Worm (Caenorhabditis elegans) whole organism, young adult: ENCODE data around the gene Y54G2A.76.
A peak's percentile ranks its signal among the peaks of the same experiment; 100 is the strongest.

Source experiments
- B0035.1 ChIP-seq: sonication (generic microtip); optimal IDR thresholded peaks from 2 replicates; lab custom pipeline; 2016; ENCODE audit warnings: missing genetic modification characterization, mild to moderate bottlenecking, missing compliant biosample characterization, missing genotype, missing genetic modification reagents
- F33H1.4 ChIP-seq: fragments of 200-800 bp; sonication (Bioruptor generic); IDR thresholded peaks from 2 replicates; pipeline ENCODE4 v1.3.6; 2022; ENCODE audit warnings: missing genetic modification reagents, missing genetic modification characterization, missing compliant biosample characterization
- F37B4.10 ChIP-seq: fragments of 200-800 bp; sonication (Bioruptor generic); IDR thresholded peaks from 2 replicates; pipeline ENCODE4 v1.3.6; 2022; ENCODE audit warnings: missing genetic modification characterization, missing compliant biosample characterization
- F52B5.7 ChIP-seq: sonication (generic microtip); optimal IDR thresholded peaks from 2 replicates; lab custom pipeline; 2016; ENCODE audit warnings: mild to moderate bottlenecking, missing genetic modification characterization, missing compliant biosample characterization
- F55B11.4 ChIP-seq: sonication (generic microtip); optimal IDR thresholded peaks from 2 replicates; lab custom pipeline; 2016; ENCODE audit warnings: missing compliant biosample characterization, missing genetic modification characterization, borderline replicate concordance; ENCODE audit not compliant: insufficient read depth
- F57A8.1 ChIP-seq: fragments of 200-800 bp; sonication (Bioruptor generic); optimal IDR thresholded peaks from 2 replicates; lab custom pipeline; 2018; ENCODE audit warnings: mild to moderate bottlenecking, missing genetic modification characterization, moderate library complexity, missing compliant biosample characterization
- K12H6.12 ChIP-seq: fragments of 200-800 bp; sonication (Bioruptor generic); optimal IDR thresholded peaks from 2 replicates; lab custom pipeline; 2018; ENCODE audit warnings: mild to moderate bottlenecking, missing genetic modification characterization, missing compliant biosample characterization
- T07F8.4 ChIP-seq: sonication (generic microtip); optimal IDR thresholded peaks from 2 replicates; lab custom pipeline; 2016; ENCODE audit warnings: mild to moderate bottlenecking, missing genetic modification characterization, moderate library complexity, missing compliant biosample characterization
- Y67H2A.10 ChIP-seq: fragments of 200-800 bp; sonication (Bioruptor generic); conservative IDR thresholded peaks from 2 replicates; pipeline ENCODE4 v1.3.6; 2022; ENCODE audit warnings: missing genetic modification reagents, missing genetic modification characterization, missing compliant biosample characterization
- Y79H2A.3 ChIP-seq: fragments of 200-800 bp; sonication (Bioruptor generic); conservative IDR thresholded peaks from 2 replicates; pipeline ENCODE4 v1.3.6; 2022; ENCODE audit warnings: missing genetic modification reagents, missing genetic modification characterization, missing compliant biosample characterization
- Y95B8A.8 ChIP-seq: fragments of 200-800 bp; sonication (Bioruptor generic); IDR thresholded peaks from 2 replicates; pipeline ENCODE4 v1.3.6; 2022; ENCODE audit warnings: missing genetic modification reagents, missing genetic modification characterization, missing compliant biosample characterization
- ZK185.1 ChIP-seq: sonication (generic microtip); optimal IDR thresholded peaks from 2 replicates; lab custom pipeline; 2016; ENCODE audit warnings: mild to moderate bottlenecking, missing genetic modification characterization, missing compliant biosample characterization; ENCODE audit not compliant: poor library complexity, severe bottlenecking
- akir-1 ChIP-seq: fragments of 200-800 bp; sonication (Bioruptor generic); optimal IDR thresholded peaks from 2 replicates; lab custom pipeline; 2018; ENCODE audit warnings: mild to moderate bottlenecking, missing genetic modification characterization, moderate library complexity, missing compliant biosample characterization
- attf-5 ChIP-seq: fragments of 200-800 bp; sonication (Bioruptor generic); optimal IDR thresholded peaks from 2 replicates; lab custom pipeline; 2018; ENCODE audit warnings: mild to moderate bottlenecking, missing genetic modification characterization, missing compliant biosample characterization
- bed-1 ChIP-seq: fragments of 200-800 bp; sonication (Bioruptor generic); IDR thresholded peaks from 2 replicates; pipeline ENCODE4 v1.3.6; 2022; ENCODE audit warnings: missing genetic modification reagents, missing genetic modification characterization, missing compliant biosample characterization
- cebp-1 ChIP-seq, 2 experiments: fragments of 200-800 bp in 1 of 2; sonication (Bioruptor generic) in 1 of 2; sonication (generic microtip) in 1 of 2; IDR thresholded peaks in 1 of 2; optimal IDR thresholded peaks in 1 of 2; 2 replicates each; pipeline versions ENCODE4 v1.3.6 to Lab custom; 2017 to 2022; ENCODE audit warnings: missing compliant biosample characterization in 2 of 2, missing genetic modification characterization in 2 of 2, mild to moderate bottlenecking in 1 of 2, missing genetic modification reagents in 1 of 2, moderate library complexity in 1 of 2
- ceh-40 ChIP-seq: fragments of 200-800 bp; sonication (Bioruptor generic); IDR thresholded peaks from 2 replicates; pipeline ENCODE4 v1.3.6; 2022; ENCODE audit warnings: missing genetic modification characterization, missing compliant biosample characterization
- ceh-58 ChIP-seq: fragments of 200-800 bp; sonication (Bioruptor generic); IDR thresholded peaks from 2 replicates; pipeline ENCODE4 v1.3.6; 2022; ENCODE audit warnings: missing genetic modification characterization, missing compliant biosample characterization
- chd-7 ChIP-seq: sonication (generic microtip); optimal IDR thresholded peaks from 2 replicates; lab custom pipeline; 2016; ENCODE audit warnings: mild to moderate bottlenecking, missing genetic modification characterization, moderate library complexity, missing compliant biosample characterization
- dox-1 ChIP-seq: fragments of 200-800 bp; sonication (Bioruptor generic); IDR thresholded peaks from 2 replicates; pipeline ENCODE4 v1.3.6; 2022; ENCODE audit warnings: missing genetic modification reagents, missing genetic modification characterization, missing compliant biosample characterization
- ekl-4 ChIP-seq: fragments of 200-800 bp; sonication (Bioruptor generic); IDR thresholded peaks from 2 replicates; pipeline ENCODE4 v1.3.6; 2022; ENCODE audit warnings: missing genetic modification reagents, missing genetic modification characterization, missing compliant biosample characterization
- ets-4 ChIP-seq: fragments of 200-800 bp; sonication (Bioruptor generic); optimal IDR thresholded peaks from 2 replicates; lab custom pipeline; 2018; ENCODE audit warnings: mild to moderate bottlenecking, missing genetic modification characterization, missing compliant biosample characterization
- gei-17 ChIP-seq: fragments of 200-800 bp; sonication (Bioruptor generic); optimal IDR thresholded peaks from 2 replicates; lab custom pipeline; 2018; ENCODE audit warnings: mild to moderate bottlenecking, missing genetic modification characterization, missing compliant biosample characterization
- let-607 ChIP-seq, 2 experiments: fragments of 200-800 bp in 1 of 2; sonication (Bioruptor generic) in 1 of 2; sonication (generic microtip) in 1 of 2; optimal IDR thresholded peaks; 2 replicates each; lab custom pipeline; 2016 to 2018; ENCODE audit warnings: mild to moderate bottlenecking in 2 of 2, missing compliant biosample characterization in 2 of 2, missing genetic modification characterization in 2 of 2, moderate library complexity in 2 of 2, missing genotype in 1 of 2
- lin-35 ChIP-seq, 3 experiments: fragments of 150-350 bp in 2 of 3; sonication (generic microtip) in 1 of 3; optimal IDR thresholded peaks; 2 replicates each; lab custom pipeline; 2014 to 2018; ENCODE audit warnings: missing biosample characterization in 3 of 3, missing genetic modification characterization in 3 of 3, missing genetic modification reagents in 3 of 3
- lin-54 ChIP-seq: fragments of 200-800 bp; sonication (Bioruptor generic); optimal IDR thresholded peaks from 2 replicates; lab custom pipeline; 2018; ENCODE audit warnings: mild to moderate bottlenecking, missing genetic modification characterization, missing compliant biosample characterization
- lir-1 ChIP-seq: fragments of 200-800 bp; sonication (Bioruptor generic); conservative IDR thresholded peaks from 2 replicates; pipeline ENCODE4 v1.3.6; 2022; ENCODE audit warnings: missing genetic modification reagents, missing genetic modification characterization, missing compliant biosample characterization
- lsy-27 ChIP-seq: sonication (generic microtip); optimal IDR thresholded peaks from 2 replicates; lab custom pipeline; 2017; ENCODE audit warnings: missing genetic modification characterization, mild to moderate bottlenecking, missing compliant biosample characterization, antibody characterized with exemption, missing genotype, borderline replicate concordance; ENCODE audit not compliant: insufficient read depth
- madf-3 ChIP-seq: fragments of 200-800 bp; sonication (Bioruptor generic); IDR thresholded peaks from 2 replicates; pipeline ENCODE4 v1.3.6; 2022; ENCODE audit warnings: missing genetic modification reagents, missing genetic modification characterization, missing compliant biosample characterization
- mcd-1 ChIP-seq: fragments of 200-800 bp; sonication (Bioruptor generic); IDR thresholded peaks from 2 replicates; pipeline ENCODE4 v1.3.6; 2022; ENCODE audit warnings: missing genetic modification reagents, missing genetic modification characterization, missing compliant biosample characterization
- nfyb-1 ChIP-seq: fragments of 200-800 bp; sonication (Bioruptor generic); IDR thresholded peaks from 2 replicates; pipeline ENCODE4 v1.3.6; 2022; ENCODE audit warnings: missing genetic modification reagents, missing genetic modification characterization, missing compliant biosample characterization
- nhr-27 ChIP-seq: fragments of 200-800 bp; sonication (Bioruptor generic); optimal IDR thresholded peaks from 2 replicates; lab custom pipeline; 2018; ENCODE audit warnings: mild to moderate bottlenecking, missing genetic modification characterization, moderate library complexity, missing compliant biosample characterization
- nhr-80 ChIP-seq: sonication (generic microtip); optimal IDR thresholded peaks from 2 replicates; lab custom pipeline; 2016; ENCODE audit warnings: missing genetic modification characterization, missing compliant biosample characterization
- rcor-1 ChIP-seq: fragments of 200-800 bp; sonication (Bioruptor generic); IDR thresholded peaks from 2 replicates; pipeline ENCODE4 v1.3.6; 2022; ENCODE audit warnings: missing genetic modification reagents, missing genetic modification characterization, missing compliant biosample characterization
- snpc-4 ChIP-seq, 5 experiments: fragments of 150-350 bp in 1 of 5; sonication (generic microtip) in 4 of 5; optimal IDR thresholded peaks; 2 replicates each; lab custom pipeline; 2014 to 2018; ENCODE audit warnings: missing genetic modification characterization in 5 of 5, missing biosample characterization in 3 of 5, antibody characterized with exemption in 2 of 5, mild to moderate bottlenecking in 2 of 5, missing compliant biosample characterization in 2 of 5, missing genotype in 2 of 5, moderate library complexity in 2 of 5, missing genetic modification reagents in 1 of 5
- somi-1 ChIP-seq: fragments of 200-800 bp; sonication (Bioruptor generic); optimal IDR thresholded peaks from 2 replicates; lab custom pipeline; 2018; ENCODE audit warnings: mild to moderate bottlenecking, missing genetic modification characterization, missing compliant biosample characterization
- sptf-2 ChIP-seq: fragments of 200-800 bp; sonication (Bioruptor generic); optimal IDR thresholded peaks from 2 replicates; lab custom pipeline; 2018; ENCODE audit warnings: mild to moderate bottlenecking, missing genetic modification characterization, missing compliant biosample characterization
- tbx-9 ChIP-seq: sonication (generic microtip); optimal IDR thresholded peaks from 2 replicates; lab custom pipeline; 2016; ENCODE audit warnings: borderline replicate concordance, missing genetic modification characterization, inconsistent platforms, missing compliant biosample characterization
- unc-130 ChIP-seq: sonication (generic microtip); optimal IDR thresholded peaks from 2 replicates; lab custom pipeline; 2016; ENCODE audit warnings: missing genetic modification reagents, missing genetic modification characterization, missing compliant biosample characterization
- xnd-1 ChIP-seq: sonication (generic microtip); optimal IDR thresholded peaks from 2 replicates; lab custom pipeline; 2016; ENCODE audit warnings: missing genotype, missing genetic modification reagents, missing genetic modification characterization, missing compliant biosample characterization
- zfh-2 ChIP-seq: fragments of 200-800 bp; sonication (Bioruptor generic); conservative IDR thresholded peaks from 2 replicates; pipeline ENCODE4 v1.3.6; 2022; ENCODE audit warnings: missing genetic modification reagents, missing genetic modification characterization, missing compliant biosample characterization
- ztf-18 ChIP-seq: sonication (generic microtip); optimal IDR thresholded peaks from 2 replicates; lab custom pipeline; 2016; ENCODE audit warnings: missing genotype, mild to moderate bottlenecking, missing genetic modification characterization, missing compliant biosample characterization
- ztf-22 ChIP-seq: fragments of 200-800 bp; sonication (Bioruptor generic); optimal IDR thresholded peaks from 2 replicates; lab custom pipeline; 2018; ENCODE audit warnings: mild to moderate bottlenecking, missing genetic modification characterization, moderate library complexity, missing compliant biosample characterization
- ztf-25 ChIP-seq: fragments of 200-800 bp; sonication (Bioruptor generic); IDR thresholded peaks from 2 replicates; pipeline ENCODE4 v1.3.6; 2022; ENCODE audit warnings: missing genetic modification reagents, missing genetic modification characterization, missing compliant biosample characterization
- ztf-28 ChIP-seq: fragments of 200-800 bp; sonication (Bioruptor generic); IDR thresholded peaks from 2 replicates; pipeline ENCODE4 v1.3.6; 2022; ENCODE audit warnings: missing genetic modification reagents, missing genetic modification characterization, missing compliant biosample characterization
- ztf-6 ChIP-seq: fragments of 200-800 bp; sonication (Bioruptor generic); IDR thresholded peaks from 2 replicates; pipeline ENCODE4 v1.3.6; 2022; ENCODE audit warnings: missing genetic modification reagents, missing genetic modification characterization, missing compliant biosample characterization

Y54G2A.76 gene

ce11 chrIV:2801004-2801403 is 8.2 kb upstream of the Y54G2A.76 start (continued):
- TF ChIP-seq cebp-1 (GFP tag; IDR thresholded peaks at IDR 0.05; lab: Robert Waterston, UW): no peak
- peak; percentile 43 for TF ChIP-seq cebp-1 (tag; optimal IDR thresholded peaks at IDR 0.05; lab: Kevin White, UChicago)
- TF ChIP-seq F37B4.10: no peak
- no peak for TF ChIP-seq ets-4 (GFP tag; lab: Kevin White, UChicago)
- TF ChIP-seq ceh-58 (GFP tag; lab: Robert Waterston, UW): no peak
- no peak for TF ChIP-seq zfh-2
- peak; percentile 29 for TF ChIP-seq lin-54 (GFP tag; lab: Kevin White, UChicago)
- TF ChIP-seq F52B5.7 (tag; lab: Kevin White, UChicago): peak; percentile 17
- TF ChIP-seq lin-35 (GFP tag; optimal IDR thresholded peaks at IDR 0.05; lab: Kevin White, UChicago): peak in 1 of 3 experiments; percentile 27
- TF ChIP-seq nhr-80 (tag; lab: Kevin White, UChicago): peak; percentile 23
- TF ChIP-seq ztf-18 (tag; lab: Kevin White, UChicago): peak; percentile 69
- peak; percentile 11 for TF ChIP-seq attf-5
- TF ChIP-seq ztf-25 (GFP tag; lab: Robert Waterston, UW): peak; percentile 76; the same call in 1 of the 2 replicates
- no peak for TF ChIP-seq nhr-27
- TF ChIP-seq lir-1 (GFP tag; lab: Robert Waterston, UW): no peak
- TF ChIP-seq B0035.1 (tag; lab: Kevin White, UChicago): no peak
- no peak for TF ChIP-seq unc-130 (GFP tag; lab: Kevin White, UChicago)
- peak; percentile 49; the same call in 1 of the 2 replicates for TF ChIP-seq mcd-1
- peak; percentile 38; the same call in 1 of the 2 replicates for TF ChIP-seq F33H1.4 (GFP tag; lab: Robert Waterston, UW)
- no peak for TF ChIP-seq nfyb-1
- no peak for TF ChIP-seq Y95B8A.8
- TF ChIP-seq bed-1 (GFP tag; lab: Robert Waterston, UW): no peak
- TF ChIP-seq ztf-28 (GFP tag; lab: Robert Waterston, UW): 0 out of 2 replicates have a peak, but pooled peaks have one; percentile 25
- TF ChIP-seq xnd-1 (tag; lab: Kevin White, UChicago): no peak
- TF ChIP-seq Y67H2A.10 (GFP tag; lab: Robert Waterston, UW): no peak
- TF ChIP-seq F57A8.1 (GFP tag; lab: Kevin White, UChicago): no peak
- TF ChIP-seq T07F8.4 (tag; lab: Kevin White, UChicago): peak; percentile 1
- no peak for TF ChIP-seq ekl-4 (GFP tag; lab: Robert Waterston, UW)
- no peak for TF ChIP-seq madf-3 (GFP tag; lab: Robert Waterston, UW)
- 0 out of 2 replicates have a peak, but pooled peaks have one; percentile 57 for TF ChIP-seq ceh-40 (GFP tag; lab: Robert Waterston, UW)
- TF ChIP-seq chd-7 (tag; lab: Kevin White, UChicago): peak; percentile 35
- TF ChIP-seq tbx-9: no peak
- TF ChIP-seq lsy-27: no peak
- TF ChIP-seq let-607 (tag; optimal IDR thresholded peaks at IDR 0.05; lab: Kevin White, UChicago): peak in 1 of 2 experiments; percentile 29
- TF ChIP-seq ztf-6 (GFP tag; lab: Robert Waterston, UW): no peak
- no peak for TF ChIP-seq gei-17 (GFP tag; lab: Kevin White, UChicago)
- TF ChIP-seq dox-1 (GFP tag; lab: Robert Waterston, UW): peak; percentile 71
- TF ChIP-seq akir-1 (GFP tag; lab: Kevin White, UChicago): no peak
- peak; percentile 59 for TF ChIP-seq snpc-4 (GFP tag; optimal IDR thresholded peaks at IDR 0.05; lab: Kevin White, UChicago)
- peak in 3 of 4 experiments; percentile 15 to 56 (median 26) for TF ChIP-seq snpc-4 (tag; optimal IDR thresholded peaks at IDR 0.05; lab: Kevin White, UChicago)
- TF ChIP-seq ZK185.1: peak; percentile 12
- 0 out of 2 replicates have a peak, but pooled peaks have one; percentile 46 for TF ChIP-seq rcor-1 (GFP tag; lab: Robert Waterston, UW)
- no peak for TF ChIP-seq F55B11.4 (tag; lab: Kevin White, UChicago)
- no peak for TF ChIP-seq somi-1 (GFP tag; lab: Kevin White, UChicago)
- TF ChIP-seq sptf-2: no peak
- TF ChIP-seq Y79H2A.3 (GFP tag; lab: Robert Waterston, UW): no peak
- no peak for TF ChIP-seq K12H6.12 (tag; lab: Kevin White, UChicago)
- no peak for TF ChIP-seq ztf-22 (GFP tag; lab: Kevin White, UChicago)
